Worm (Caenorhabditis elegans): ENCODE data around the gene abu-4.

Gene abu-4

ce11 chrV:2230912-2231311 is 43.7 kb upstream of the abu-4 start, which contains the start of gene nhr-134:
Gene nhr-134, plus strand, starts transcription at chrV:2231223.
- TF ChIP-seq unc-62 (GFP tag; optimal IDR thresholded peaks at IDR 0.05 in 1 of 2), result peak in 1 of 2 experiments; percentile 55
- no peak for TF ChIP-seq unc-62 (tag; optimal IDR thresholded peaks at IDR 0.05)
- TF ChIP-seq F26F4.8 (GFP tag; conservative IDR thresholded peaks at IDR 0.05), result no peak
- peak in 1 of 2 experiments; percentile 3 for TF ChIP-seq lsy-2 (tag; optimal IDR thresholded peaks at IDR 0.05)
- TF ChIP-seq nhr-28 (tag; optimal IDR thresholded peaks at IDR 0.05), result peak; percentile 30
- TF ChIP-seq daf-16 (GFP tag; optimal IDR thresholded peaks at IDR 0.05), result no peak
- TF ChIP-seq daf-16 (tag; optimal IDR thresholded peaks at IDR 0.05), result peak; percentile 44
- peak; percentile 15 for TF ChIP-seq hlh-11 (tag; optimal IDR thresholded peaks at IDR 0.05)
- TF ChIP-seq mes-2 (tag; optimal IDR thresholded peaks at IDR 0.05; ENCODE audit: poor library complexity, severe bottlenecking), result peak; percentile 6
- TF ChIP-seq lin-29 (GFP tag; IDR thresholded peaks at IDR 0.05), result no peak
- no peak for TF ChIP-seq nhr-102 (tag; optimal IDR thresholded peaks at IDR 0.05)
- peak; percentile 87 for TF ChIP-seq hlh-30 (tag; optimal IDR thresholded peaks at IDR 0.05; ENCODE audit: insufficient read depth)
- TF ChIP-seq dve-1 (tag; optimal IDR thresholded peaks at IDR 0.05; ENCODE audit: insufficient read depth), result peak; percentile 44

ce11 chrV:2233177-2233576 is 41.5 kb upstream of the abu-4 start, which contains the start of gene nhr-96:
Gene nhr-96, plus strand, starts transcription at chrV:2233477.
- TF ChIP-seq lim-7 (GFP tag; IDR thresholded peaks at IDR 0.05), result no peak
- TF ChIP-seq F44E2.7 (GFP tag; IDR thresholded peaks at IDR 0.05), result no peak
- no peak for TF ChIP-seq zip-2 (tag; optimal IDR thresholded peaks at IDR 0.05)
- no peak for TF ChIP-seq jun-1 (tag; optimal IDR thresholded peaks at IDR 0.05)
- no peak for TF ChIP-seq zfp-3 (GFP tag; conservative IDR thresholded peaks at IDR 0.05)
- no peak for TF ChIP-seq ceh-32 (tag; optimal IDR thresholded peaks at IDR 0.05; ENCODE audit: poor library complexity)
- TF ChIP-seq lin-39 (tag; optimal IDR thresholded peaks at IDR 0.05), result no peak
- TF ChIP-seq dmd-6 (GFP tag; IDR thresholded peaks at IDR 0.05), result no peak
- TF ChIP-seq dmd-8 (GFP tag; IDR thresholded peaks at IDR 0.05), result no peak
- TF ChIP-seq D1046.2 (GFP tag; IDR thresholded peaks at IDR 0.05), result no peak
- TF ChIP-seq hlh-30 (tag; optimal IDR thresholded peaks at IDR 0.05; ENCODE audit: insufficient read depth), result no peak
- TF ChIP-seq ces-1 (GFP tag; optimal IDR thresholded peaks at IDR 0.05), result no peak
- no peak for TF ChIP-seq F37D6.2 (tag; optimal IDR thresholded peaks at IDR 0.05)
- no peak for TF ChIP-seq egl-27 (tag; optimal IDR thresholded peaks at IDR 0.05)
- no peak for TF ChIP-seq ama-1 (optimal IDR thresholded peaks at IDR 0.05)
- no peak for TF ChIP-seq zag-1 (tag; optimal IDR thresholded peaks at IDR 0.05)
- no peak for TF ChIP-seq rbr-2 (tag; optimal IDR thresholded peaks at IDR 0.05)
- TF ChIP-seq ceh-62 (tag; optimal IDR thresholded peaks at IDR 0.05), result no peak
- TF ChIP-seq ZK337.2 (GFP tag; IDR thresholded peaks at IDR 0.05), result no peak

DNA sequence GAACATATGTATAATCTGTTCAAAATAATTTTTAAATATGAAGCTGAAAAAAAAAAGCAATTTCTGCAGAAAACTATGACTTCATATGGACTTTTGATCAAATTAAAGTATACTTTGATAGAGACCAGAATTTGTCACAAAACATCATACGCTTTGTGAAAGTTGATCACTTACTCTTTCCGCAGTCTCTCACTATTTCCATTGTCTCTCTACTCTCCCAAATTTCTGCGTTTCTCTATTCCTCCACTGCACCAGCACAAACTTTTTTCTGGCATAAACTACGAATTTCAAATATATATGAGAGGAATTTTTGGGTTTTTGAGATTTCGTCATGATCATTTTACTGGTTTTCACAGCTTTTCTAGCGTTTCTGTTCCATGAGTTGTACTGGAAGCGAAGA is 38.8 kb upstream of the abu-4 start, which contains the start of gene cyp-33C4:
Gene cyp-33C4 (plus strand): TSS at position 293 of the 400 bp plus-strand sequence.
- TF ChIP-seq pqm-1 (tag; optimal IDR thresholded peaks at IDR 0.05) (peak; percentile 5), vab-7 (GFP tag; IDR thresholded peaks at IDR 0.05) (no peak), R02D3.7 (tag; optimal IDR thresholded peaks at IDR 0.05) (no peak), dmd-9 (GFP tag; IDR thresholded peaks at IDR 0.05) (no peak), Y105C5A.15 (GFP tag; IDR thresholded peaks at IDR 0.05) (no peak), daf-16 (GFP tag; optimal IDR thresholded peaks at IDR 0.05) (no peak), daf-16 (tag; optimal IDR thresholded peaks at IDR 0.05) (peak; percentile 10), ZK337.2 (GFP tag; IDR thresholded peaks at IDR 0.05) (no peak), nhr-102 (tag; optimal IDR thresholded peaks at IDR 0.05) (peak; percentile 8), dmd-6 (GFP tag; IDR thresholded peaks at IDR 0.05) (peak; percentile 75), nhr-77 (tag; optimal IDR thresholded peaks at IDR 0.05) (peak; percentile 14), nhr-10 (tag; optimal IDR thresholded peaks at IDR 0.05) (no peak), unc-39 (tag; optimal IDR thresholded peaks at IDR 0.05) (no peak), dpl-1 (GFP tag; optimal IDR thresholded peaks at IDR 0.05) (no peak), mxl-2 (GFP tag; conservative IDR thresholded peaks at IDR 0.05) (no peak), mep-1 (tag; optimal IDR thresholded peaks at IDR 0.05) (peak; percentile 19), hlh-30 (tag; optimal IDR thresholded peaks at IDR 0.05; ENCODE audit: insufficient read depth) (peak; percentile 32), ztf-7 (tag; optimal IDR thresholded peaks at IDR 0.05) (no peak), skn-1 (tag; optimal IDR thresholded peaks at IDR 0.05) (no peak), F44E2.7 (GFP tag; IDR thresholded peaks at IDR 0.05) (no peak), nhr-41 (GFP tag; IDR thresholded peaks at IDR 0.05) (no peak), egl-27 (tag; optimal IDR thresholded peaks at IDR 0.05) (no peak), ceh-82 (tag; optimal IDR thresholded peaks at IDR 0.05) (no peak), nhr-11 (tag; optimal IDR thresholded peaks at IDR 0.05) (no peak), hmg-1.1 (GFP tag; IDR thresholded peaks at IDR 0.05) (no peak), Y48G9A.11 (GFP tag; IDR thresholded peaks at IDR 0.05) (no peak), hlh-11 (tag; optimal IDR thresholded peaks at IDR 0.05) (peak; percentile 52), jun-1 (tag; optimal IDR thresholded peaks at IDR 0.05) (no peak), nhr-48 (tag; optimal IDR thresholded peaks at IDR 0.05) (no peak)

Data from whole organism, L4 larva.